Worm (Caenorhabditis elegans) whole organism, L3 larva: Measurements from ENCODE around the gene Y57E12AL.1.

ENCODE experiments used
- ZK546.5 ChIP-seq: sonication (generic microtip); optimal IDR thresholded peaks from 2 replicates; lab custom pipeline; 2017; ENCODE audit warnings: missing biosample characterization, missing genetic modification characterization
- elt-2 ChIP-seq: sonication (generic microtip); optimal IDR thresholded peaks from 2 replicates; lab custom pipeline; 2016; ENCODE audit warnings: missing genetic modification reagents, mild to moderate bottlenecking, missing genetic modification characterization, missing compliant biosample characterization
- fkh-2 ChIP-seq: fragments of 150-350 bp; optimal IDR thresholded peaks from 2 replicates; lab custom pipeline; 2014; ENCODE audit warnings: missing biosample characterization, missing genetic modification reagents, missing genetic modification characterization
- fos-1 ChIP-seq: fragments of 150-350 bp; optimal IDR thresholded peaks from 2 replicates; lab custom pipeline; 2014; ENCODE audit warnings: missing biosample characterization, missing genetic modification characterization
- lin-15B ChIP-seq: fragments of 150-350 bp; optimal IDR thresholded peaks from 2 replicates; lab custom pipeline; 2014; ENCODE audit warnings: missing biosample characterization, missing genetic modification characterization
- mdl-1 ChIP-seq: fragments of 150-350 bp; optimal IDR thresholded peaks from 2 replicates; lab custom pipeline; 2014; ENCODE audit warnings: missing biosample characterization, missing genetic modification characterization
- nhr-11 ChIP-seq: fragments of 150-350 bp; optimal IDR thresholded peaks from 2 replicates; lab custom pipeline; 2014; ENCODE audit warnings: missing biosample characterization, missing genetic modification characterization
- nhr-12 ChIP-seq: fragments of 150-350 bp; optimal IDR thresholded peaks from 2 replicates; lab custom pipeline; 2014; ENCODE audit warnings: missing biosample characterization, missing genetic modification characterization
- nhr-28 ChIP-seq: fragments of 150-350 bp; optimal IDR thresholded peaks from 2 replicates; lab custom pipeline; 2014; ENCODE audit warnings: missing biosample characterization, missing genetic modification characterization
- nhr-76 ChIP-seq: fragments of 150-350 bp; sonication (generic microtip); optimal IDR thresholded peaks from 5 replicates; lab custom pipeline; 2014; ENCODE audit warnings: missing biosample characterization, missing genetic modification characterization
- snpc-4 ChIP-seq: fragments of 150-350 bp; optimal IDR thresholded peaks from 2 replicates; lab custom pipeline; 2014; ENCODE audit warnings: missing biosample characterization, missing genetic modification characterization
- tbx-2 ChIP-seq: sonication (generic microtip); optimal IDR thresholded peaks from 2 replicates; lab custom pipeline; 2016; ENCODE audit warnings: mild to moderate bottlenecking, missing genetic modification characterization, missing compliant biosample characterization
- unc-62 ChIP-seq: fragments of 150-350 bp; sonication (generic microtip); optimal IDR thresholded peaks from 4 replicates; lab custom pipeline; 2014; ENCODE audit warnings: missing biosample characterization, missing genetic modification reagents, missing genetic modification characterization
- zag-1 ChIP-seq: fragments of 150-350 bp; optimal IDR thresholded peaks from 2 replicates; lab custom pipeline; 2014; ENCODE audit warnings: missing biosample characterization, missing genetic modification characterization

- TF ChIP-seq nhr-11: no peak
- no peak for TF ChIP-seq mdl-1 (tag; lab: Kevin White, UChicago)
- TF ChIP-seq nhr-12 (tag; lab: Kevin White, UChicago): no peak
- TF ChIP-seq tbx-2 (tag; lab: Kevin White, UChicago): no peak
- TF ChIP-seq fkh-2: no peak
- TF ChIP-seq nhr-76 (tag; lab: Kevin White, UChicago): no peak
- no peak for TF ChIP-seq snpc-4 (tag; lab: Kevin White, UChicago)
- TF ChIP-seq ZK546.5 (tag; lab: Kevin White, UChicago): no peak
- TF ChIP-seq zag-1 (tag; lab: Kevin White, UChicago): no peak
- TF ChIP-seq elt-2 (tag; lab: Kevin White, UChicago): no peak
- no peak for TF ChIP-seq fos-1 (tag; lab: Kevin White, UChicago)
- TF ChIP-seq lin-15B (tag; lab: Kevin White, UChicago): no peak
- TF ChIP-seq nhr-28: no peak
- no peak for TF ChIP-seq unc-62 (GFP tag; lab: Kevin White, UChicago)
Observed at ce11 chrV:7047512-7047911, 12.8 kb upstream of the Y57E12AL.1 start, which contains the start of gene F20A1.8.
